Worm (Caenorhabditis elegans): ENCODE results near the gene nxf-2.
"Not testable (repeated sequence)": the region's sequence is repeated elsewhere in the genome, so short reads cannot be mapped to it uniquely, and the experiment has no call there.

The nxf-2 gene

DNA sequence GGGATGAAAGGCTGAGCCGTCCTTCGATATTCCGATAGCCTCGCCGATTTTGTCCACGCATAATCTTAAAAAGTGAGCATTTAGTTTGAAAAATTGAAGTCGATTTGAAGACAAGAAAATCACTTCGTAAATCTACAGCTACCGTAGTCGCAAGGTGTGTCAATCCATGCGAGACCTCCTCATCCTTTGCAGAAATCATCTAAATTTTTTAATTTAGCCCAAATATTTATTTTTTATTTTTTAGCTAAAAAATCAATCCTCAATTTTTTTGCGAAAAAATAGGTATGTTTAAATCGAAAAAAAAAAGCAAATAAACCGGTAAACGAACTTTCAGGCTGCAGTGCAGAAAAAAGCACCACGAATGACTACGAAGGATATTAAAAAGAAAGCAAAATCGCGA is at the start of gene nxf-2, which contains the start of gene set-31:
Gene nxf-2, minus strand, starts transcription at position 101 of the 400 bp plus-strand sequence.
Gene set-31, plus strand, starts transcription at position 169 of the 400 bp plus-strand sequence.
- TF ChIP-seq lsy-2 (tag; optimal IDR thresholded peaks at IDR 0.05) (peak in 1 of 2 experiments; percentile 41), C34F6.9 (tag; optimal IDR thresholded peaks at IDR 0.05) (no peak)

ce11 chrV:14464368-14464767 is 46.7 kb upstream of the nxf-2 start, which contains the start of gene F08H9.4:
Gene F08H9.4 (minus strand): TSS chrV:14464428.
- TF ChIP-seq mdl-1 (tag; optimal IDR thresholded peaks at IDR 0.05) (no peak), ceh-16 (tag; optimal IDR thresholded peaks at IDR 0.05) (no peak), C34F6.9 (tag; optimal IDR thresholded peaks at IDR 0.05) (peak; percentile 45), unc-55 (GFP tag; optimal IDR thresholded peaks at IDR 0.05) (peak; percentile 20), aly-2 (tag; optimal IDR thresholded peaks at IDR 0.05) (no peak), mab-5 (tag; optimal IDR thresholded peaks at IDR 0.05) (no peak), ZK546.5 (tag; optimal IDR thresholded peaks at IDR 0.05) (no peak), alr-1 (tag; optimal IDR thresholded peaks at IDR 0.05) (no peak), elt-3 (tag; optimal IDR thresholded peaks at IDR 0.05) (no peak), nhr-129 (tag; optimal IDR thresholded peaks at IDR 0.05) (peak; percentile 0), peb-1 (tag; optimal IDR thresholded peaks at IDR 0.05) (no peak), nhr-21 (tag; optimal IDR thresholded peaks at IDR 0.05) (no peak)

- peak; percentile 85 for TF ChIP-seq snpc-4 (tag; optimal IDR thresholded peaks at IDR 0.05)
- TF ChIP-seq gmeb-1 (tag; optimal IDR thresholded peaks at IDR 0.05), result peak; percentile 9
- peak; percentile 39 for TF ChIP-seq sma-9 (GFP tag; optimal IDR thresholded peaks at IDR 0.05)
- not testable (repeated sequence) for TF ChIP-seq sma-9 (tag; optimal IDR thresholded peaks at IDR 0.05)
Observed at ce11 chrV:14463087-14463486, 45.5 kb upstream of the nxf-2 start, which contains the start of gene F08H9.3. Gene F08H9.3 (minus strand): TSS chrV:14463338.

- TF ChIP-seq ztf-1 (GFP tag; conservative IDR thresholded peaks at IDR 0.05), result no peak
- no peak for TF ChIP-seq dmd-4 (tag; optimal IDR thresholded peaks at IDR 0.05)
- no peak for TF ChIP-seq nhr-11 (tag; optimal IDR thresholded peaks at IDR 0.05)
- TF ChIP-seq nhr-25 (tag; optimal IDR thresholded peaks at IDR 0.05), result no peak
- no peak for TF ChIP-seq ama-1 (optimal IDR thresholded peaks at IDR 0.05)
- no peak for TF ChIP-seq sma-9 (GFP tag; optimal IDR thresholded peaks at IDR 0.05)
- TF ChIP-seq sma-9 (tag; optimal IDR thresholded peaks at IDR 0.05), result no peak
- TF ChIP-seq ceh-82 (tag; optimal IDR thresholded peaks at IDR 0.05), result no peak
- no peak for TF ChIP-seq zag-1 (tag; optimal IDR thresholded peaks at IDR 0.05)
Observed at ce11 chrV:14462653-14463052, 45.0 kb upstream of the nxf-2 start.

ce11 chrV:14460615-14461102 is 43.0 kb upstream of the nxf-2 start, which contains the start of gene F08H9.2:
Gene F08H9.2 (plus strand): TSS chrV:14460665.
- TF ChIP-seq ama-1 (optimal IDR thresholded peaks at IDR 0.05) (no peak), nhr-21 (tag; optimal IDR thresholded peaks at IDR 0.05) (no peak), lin-11 (tag; optimal IDR thresholded peaks at IDR 0.05) (no peak), lin-13 (GFP tag; optimal IDR thresholded peaks at IDR 0.05) (no peak), nhr-23 (tag; optimal IDR thresholded peaks at IDR 0.05) (no peak), ceh-16 (tag; optimal IDR thresholded peaks at IDR 0.05) (no peak), ztf-11 (tag; optimal IDR thresholded peaks at IDR 0.05) (no peak), nhr-11 (tag; optimal IDR thresholded peaks at IDR 0.05) (no peak), snpc-4 (tag; optimal IDR thresholded peaks at IDR 0.05) (no peak), unc-55 (GFP tag; optimal IDR thresholded peaks at IDR 0.05) (no peak), ceh-82 (tag; optimal IDR thresholded peaks at IDR 0.05) (no peak), nhr-129 (tag; optimal IDR thresholded peaks at IDR 0.05) (no peak), mbf-1 (tag; optimal IDR thresholded peaks at IDR 0.05) (no peak), elt-1 (tag; optimal IDR thresholded peaks at IDR 0.05) (no peak), C34F6.9 (tag; optimal IDR thresholded peaks at IDR 0.05) (no peak), mdl-1 (tag; optimal IDR thresholded peaks at IDR 0.05) (no peak), egl-27 (tag; optimal IDR thresholded peaks at IDR 0.05) (no peak)

DNA sequence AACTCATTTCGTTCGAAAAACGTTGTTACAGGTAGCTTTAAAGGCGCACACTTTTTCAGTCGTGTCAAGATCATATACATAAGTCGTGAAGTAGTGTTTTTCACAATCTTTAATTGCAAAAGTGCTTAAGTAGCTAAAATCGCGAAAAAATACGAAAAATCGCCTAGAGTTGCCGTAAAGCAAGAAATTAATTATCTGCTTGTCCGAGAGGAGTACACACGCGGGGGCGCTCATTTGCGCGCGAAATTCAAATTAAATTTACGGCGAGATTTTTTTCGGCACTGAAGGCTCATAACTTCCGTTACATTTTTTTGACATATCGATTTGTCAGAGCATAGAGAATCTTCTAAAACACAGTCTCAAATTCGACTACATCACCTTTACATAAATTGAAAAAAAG is 42.5 kb upstream of the nxf-2 start:
- TF ChIP-seq snpc-4 (tag; optimal IDR thresholded peaks at IDR 0.05) (no peak), lin-39 (tag; optimal IDR thresholded peaks at IDR 0.05) (no peak), unc-39 (tag; optimal IDR thresholded peaks at IDR 0.05) (no peak), Y55F3AM.14 (GFP tag; optimal IDR thresholded peaks at IDR 0.05) (no peak), mab-5 (tag; optimal IDR thresholded peaks at IDR 0.05) (no peak), sma-9 (GFP tag; optimal IDR thresholded peaks at IDR 0.05) (no peak), sma-9 (tag; optimal IDR thresholded peaks at IDR 0.05) (no peak), elt-3 (tag; optimal IDR thresholded peaks at IDR 0.05) (no peak), blmp-1 (tag; optimal IDR thresholded peaks at IDR 0.05; ENCODE audit: insufficient read depth) (no peak), ztf-11 (tag; optimal IDR thresholded peaks at IDR 0.05) (no peak), sem-4 (tag; optimal IDR thresholded peaks at IDR 0.05) (no peak), nhr-25 (tag; optimal IDR thresholded peaks at IDR 0.05) (no peak), F13H6.1 (tag; optimal IDR thresholded peaks at IDR 0.05) (no peak), ztf-4 (tag; optimal IDR thresholded peaks at IDR 0.05) (no peak), mbf-1 (tag; optimal IDR thresholded peaks at IDR 0.05) (no peak)

All from whole organism, L2 larva.